Fruit fly (Drosophila melanogaster): ENCODE measurements around the gene Gel.

DNA sequence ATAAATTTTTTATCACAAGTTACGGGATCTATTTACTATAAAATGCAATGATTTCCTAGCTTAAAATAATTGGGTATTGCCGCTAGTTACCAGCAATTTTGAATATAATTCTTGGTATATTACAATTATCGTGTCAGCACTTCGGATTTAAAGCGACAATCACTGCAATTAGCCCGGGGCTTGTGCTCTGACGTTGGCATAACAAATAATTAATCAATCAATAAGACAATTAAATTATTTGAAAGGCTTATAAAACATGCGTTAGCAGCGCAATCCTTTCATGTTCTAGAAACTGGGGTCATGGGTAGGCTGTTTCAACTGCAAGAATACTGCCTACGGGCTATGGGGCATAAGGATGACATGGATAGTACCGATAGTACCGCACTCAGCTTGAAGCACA is 21.7 kb downstream of the Gel start, which contains the start of gene Or82a:
- TF ChIP-seq psq (optimal IDR thresholded peaks at IDR 0.05), result no peak
- no peak for TF ChIP-seq ttk (optimal IDR thresholded peaks at IDR 0.05)
- no peak for TF ChIP-seq h (optimal IDR thresholded peaks at IDR 0.05)
- TF ChIP-seq Myc (optimal IDR thresholded peaks at IDR 0.05), result no peak

All from Kc167 (cell line).